Worm (Caenorhabditis elegans): ENCODE results near the gene T05C1.3.

The T05C1.3 gene

ce11 chrII:4511911-4512310, 22.7 kb upstream of the T05C1.3 start, which contains the start of gene cyp-23A1:
TSS of gene cyp-23A1 (plus strand) at chrII:4512211.
- TF ChIP-seq gmeb-1 (tag; optimal IDR thresholded peaks at IDR 0.05) (no peak), mab-5 (tag; optimal IDR thresholded peaks at IDR 0.05) (no peak), ztf-4 (tag; optimal IDR thresholded peaks at IDR 0.05) (no peak), nhr-77 (tag; optimal IDR thresholded peaks at IDR 0.05) (no peak), sma-3 (GFP tag; optimal IDR thresholded peaks at IDR 0.05) (no peak), lin-13 (GFP tag; optimal IDR thresholded peaks at IDR 0.05) (no peak), R02D3.7 (tag; optimal IDR thresholded peaks at IDR 0.05) (no peak), Y55F3AM.14 (GFP tag; optimal IDR thresholded peaks at IDR 0.05) (no peak)

- TF ChIP-seq blmp-1 (tag; optimal IDR thresholded peaks at IDR 0.05; ENCODE audit: insufficient read depth) (peak; percentile 12), sem-4 (tag; optimal IDR thresholded peaks at IDR 0.05) (no peak), aly-2 (tag; optimal IDR thresholded peaks at IDR 0.05) (no peak), nhr-12 (tag; optimal IDR thresholded peaks at IDR 0.05) (no peak)
Observed at ce11 chrII:4510684-4511083, 21.5 kb upstream of the T05C1.3 start.

ce11 chrII:4507669-4508068, 18.5 kb upstream of the T05C1.3 start:
- TF ChIP-seq unc-55 (GFP tag; optimal IDR thresholded peaks at IDR 0.05) (no peak), F13H6.1 (tag; optimal IDR thresholded peaks at IDR 0.05) (no peak), unc-39 (tag; optimal IDR thresholded peaks at IDR 0.05) (no peak), nhr-6 (tag; optimal IDR thresholded peaks at IDR 0.05) (no peak), sem-4 (tag; optimal IDR thresholded peaks at IDR 0.05) (no peak), sma-9 (GFP tag; optimal IDR thresholded peaks at IDR 0.05) (no peak), sma-9 (tag; optimal IDR thresholded peaks at IDR 0.05) (no peak), fos-1 (tag; optimal IDR thresholded peaks at IDR 0.05) (peak; percentile 74), lin-13 (GFP tag; optimal IDR thresholded peaks at IDR 0.05) (no peak), elt-3 (tag; optimal IDR thresholded peaks at IDR 0.05) (no peak), lin-39 (tag; optimal IDR thresholded peaks at IDR 0.05) (no peak), sma-3 (GFP tag; optimal IDR thresholded peaks at IDR 0.05) (peak; percentile 18), lsy-2 (tag; optimal IDR thresholded peaks at IDR 0.05) (peak in 1 of 2 experiments; percentile 38), egl-27 (tag; optimal IDR thresholded peaks at IDR 0.05) (no peak), alr-1 (tag; optimal IDR thresholded peaks at IDR 0.05) (no peak), crh-2 (tag; optimal IDR thresholded peaks at IDR 0.05) (peak; percentile 33), ZK546.5 (tag; optimal IDR thresholded peaks at IDR 0.05) (no peak)

- no peak for TF ChIP-seq ztf-11 (tag; optimal IDR thresholded peaks at IDR 0.05)
- no peak for TF ChIP-seq unc-39 (tag; optimal IDR thresholded peaks at IDR 0.05)
- TF ChIP-seq nhr-11 (tag; optimal IDR thresholded peaks at IDR 0.05), result no peak
- no peak for TF ChIP-seq ceh-82 (tag; optimal IDR thresholded peaks at IDR 0.05)
- no peak for TF ChIP-seq peb-1 (tag; optimal IDR thresholded peaks at IDR 0.05)
- TF ChIP-seq mab-5 (tag; optimal IDR thresholded peaks at IDR 0.05), result peak; percentile 40
- peak; percentile 42 for TF ChIP-seq fos-1 (tag; optimal IDR thresholded peaks at IDR 0.05)
- no peak for TF ChIP-seq mbf-1 (tag; optimal IDR thresholded peaks at IDR 0.05)
- peak; percentile 45 to 78 for TF ChIP-seq lsy-2 (tag; optimal IDR thresholded peaks at IDR 0.05)
- peak; percentile 80 for TF ChIP-seq unc-55 (GFP tag; optimal IDR thresholded peaks at IDR 0.05)
- no peak for TF ChIP-seq alr-1 (tag; optimal IDR thresholded peaks at IDR 0.05)
- no peak for TF ChIP-seq Y55F3AM.14 (GFP tag; optimal IDR thresholded peaks at IDR 0.05)
- no peak for TF ChIP-seq elt-1 (tag; optimal IDR thresholded peaks at IDR 0.05)
- TF ChIP-seq nhr-25 (tag; optimal IDR thresholded peaks at IDR 0.05), result no peak
- no peak for TF ChIP-seq ztf-1 (GFP tag; conservative IDR thresholded peaks at IDR 0.05)
- no peak for TF ChIP-seq aly-2 (tag; optimal IDR thresholded peaks at IDR 0.05)
- no peak for TF ChIP-seq nhr-21 (tag; optimal IDR thresholded peaks at IDR 0.05)
- peak; percentile 45 for TF ChIP-seq lin-13 (GFP tag; optimal IDR thresholded peaks at IDR 0.05)
- TF ChIP-seq nhr-10 (tag; optimal IDR thresholded peaks at IDR 0.05), result no peak
- TF ChIP-seq ztf-4 (tag; optimal IDR thresholded peaks at IDR 0.05), result no peak
- TF ChIP-seq egl-27 (tag; optimal IDR thresholded peaks at IDR 0.05), result peak; percentile 10
- TF ChIP-seq gmeb-1 (tag; optimal IDR thresholded peaks at IDR 0.05), result no peak
- TF ChIP-seq dmd-4 (tag; optimal IDR thresholded peaks at IDR 0.05), result no peak
- peak; percentile 75 to 88 for TF ChIP-seq mdl-1 (tag; optimal IDR thresholded peaks at IDR 0.05)
- no peak for TF ChIP-seq nhr-237 (tag; optimal IDR thresholded peaks at IDR 0.05)
- TF ChIP-seq skn-1 (tag; optimal IDR thresholded peaks at IDR 0.05), result no peak
- TF ChIP-seq snpc-4 (tag; optimal IDR thresholded peaks at IDR 0.05), result peak; percentile 57
- no peak for TF ChIP-seq ama-1 (optimal IDR thresholded peaks at IDR 0.05)
- TF ChIP-seq ceh-16 (tag; optimal IDR thresholded peaks at IDR 0.05), result no peak
- no peak for TF ChIP-seq nhr-12 (tag; optimal IDR thresholded peaks at IDR 0.05)
- peak; percentile 82 for TF ChIP-seq C34F6.9 (tag; optimal IDR thresholded peaks at IDR 0.05)
- no peak for TF ChIP-seq nhr-23 (tag; optimal IDR thresholded peaks at IDR 0.05)
- TF ChIP-seq elt-3 (tag; optimal IDR thresholded peaks at IDR 0.05), result no peak
- no peak for TF ChIP-seq R02D3.7 (tag; optimal IDR thresholded peaks at IDR 0.05)
- TF ChIP-seq ZK546.5 (tag; optimal IDR thresholded peaks at IDR 0.05), result no peak
- no peak for TF ChIP-seq nhr-77 (tag; optimal IDR thresholded peaks at IDR 0.05)
- no peak for TF ChIP-seq blmp-1 (tag; optimal IDR thresholded peaks at IDR 0.05; ENCODE audit: insufficient read depth)
- no peak for TF ChIP-seq unc-62 (GFP tag; optimal IDR thresholded peaks at IDR 0.05)
Observed at ce11 chrII:4506552-4507291, 17.5 kb upstream of the T05C1.3 start.
